Worm (Caenorhabditis elegans) whole organism, dauer: ENCODE data around the gene twk-2.

ENCODE experiments used
- unc-62 ChIP-seq: sonication (generic microtip); optimal IDR thresholded peaks from 2 replicates; lab custom pipeline; 2017; ENCODE audit warnings: missing biosample characterization, missing genetic modification reagents, missing genetic modification characterization

twk-2 gene

DNA sequence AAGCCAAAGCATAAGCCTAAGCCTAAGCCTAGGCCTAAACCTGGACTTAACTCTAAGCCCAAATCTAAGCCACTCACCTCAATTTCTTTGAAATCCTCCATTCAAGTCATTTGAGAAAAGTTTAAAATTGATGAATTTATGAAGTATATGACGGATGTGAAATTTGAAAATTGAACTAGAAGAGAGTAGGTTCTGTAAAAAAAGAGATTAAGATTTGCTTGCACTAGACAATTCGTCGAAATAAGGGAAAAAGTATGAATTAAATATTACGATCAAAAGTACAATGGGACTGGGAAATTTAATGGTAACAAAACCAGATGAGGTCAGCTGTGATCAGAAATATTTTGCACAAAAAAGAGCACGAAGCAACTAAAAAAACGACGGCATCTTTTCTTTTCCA, at the start of gene twk-2:
Gene twk-2 (minus strand): TSS at position 101 of the 400 bp plus-strand sequence.
- TF ChIP-seq unc-62 (GFP tag; lab: Kevin White, UChicago), result no peak

DNA sequence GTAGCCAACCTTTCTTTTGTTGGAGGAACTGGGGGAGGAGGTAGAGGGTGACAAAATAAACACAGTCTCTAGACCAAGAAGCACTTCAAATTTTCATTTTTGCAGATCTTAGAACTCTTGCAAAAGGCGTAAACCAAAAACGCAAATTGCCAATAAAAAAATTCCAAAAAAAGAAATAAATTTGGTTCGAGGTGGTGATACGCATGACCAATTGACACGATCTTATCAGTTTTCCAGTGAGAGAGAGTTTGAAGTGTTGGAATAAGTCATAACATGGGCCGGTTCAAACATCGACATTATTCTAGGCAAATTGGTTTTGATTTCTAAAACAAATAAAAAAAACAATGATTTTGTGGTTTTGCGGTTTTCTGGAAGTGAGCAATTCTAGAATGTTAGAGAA, 42.9 kb upstream of the twk-2 start:
- TF ChIP-seq unc-62 (GFP tag; lab: Kevin White, UChicago), result no peak

- TF ChIP-seq unc-62 (GFP tag; lab: Kevin White, UChicago), result no peak
These were observed 41.6 kb upstream of the twk-2 start for ce11 chrII:4494532-4494931.

- no peak for TF ChIP-seq unc-62 (GFP tag; lab: Kevin White, UChicago)
These were observed 37.8 kb upstream of the twk-2 start, which contains the start of gene T05C1.5 for ce11 chrII:4490729-4491128. Gene T05C1.5 (minus strand): TSS chrII:4490829.

- TF ChIP-seq unc-62 (GFP tag; lab: Kevin White, UChicago), result no peak
These were observed 36.3 kb upstream of the twk-2 start, which contains the start of gene T05C1.3 for ce11 chrII:4489288-4489687. Gene T05C1.3 (minus strand): TSS chrII:4489388.

- TF ChIP-seq unc-62 (GFP tag; lab: Kevin White, UChicago), result no peak
These were observed 29.1 kb upstream of the twk-2 start, which contains the start of gene T05C1.2 for ce11 chrII:4482021-4482420. Gene T05C1.2 (minus strand): TSS chrII:4482121.

DNA sequence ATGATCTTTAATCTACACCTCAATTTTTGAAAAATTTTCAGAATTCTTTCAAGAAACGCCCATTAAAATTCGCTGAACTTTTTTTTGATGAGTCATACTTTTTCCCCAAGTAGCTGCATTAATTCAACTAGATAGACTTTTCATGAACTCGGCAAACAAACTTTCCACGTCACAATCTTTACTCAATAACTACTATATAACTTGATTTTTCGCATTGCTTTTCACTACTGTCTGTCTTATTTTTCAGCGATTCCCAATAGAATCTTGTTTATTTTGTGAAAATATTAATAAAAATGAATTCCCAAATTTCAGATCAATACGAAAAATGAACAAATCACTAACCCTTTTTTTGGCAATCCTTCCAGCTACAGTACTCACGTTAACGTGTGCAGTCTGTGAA, 25.4 kb upstream of the twk-2 start, which contains the start of gene T05C1.1:
Gene T05C1.1 (plus strand): TSS at position 301 of the 400 bp plus-strand sequence.
- TF ChIP-seq unc-62 (GFP tag; lab: Kevin White, UChicago), result no peak

DNA sequence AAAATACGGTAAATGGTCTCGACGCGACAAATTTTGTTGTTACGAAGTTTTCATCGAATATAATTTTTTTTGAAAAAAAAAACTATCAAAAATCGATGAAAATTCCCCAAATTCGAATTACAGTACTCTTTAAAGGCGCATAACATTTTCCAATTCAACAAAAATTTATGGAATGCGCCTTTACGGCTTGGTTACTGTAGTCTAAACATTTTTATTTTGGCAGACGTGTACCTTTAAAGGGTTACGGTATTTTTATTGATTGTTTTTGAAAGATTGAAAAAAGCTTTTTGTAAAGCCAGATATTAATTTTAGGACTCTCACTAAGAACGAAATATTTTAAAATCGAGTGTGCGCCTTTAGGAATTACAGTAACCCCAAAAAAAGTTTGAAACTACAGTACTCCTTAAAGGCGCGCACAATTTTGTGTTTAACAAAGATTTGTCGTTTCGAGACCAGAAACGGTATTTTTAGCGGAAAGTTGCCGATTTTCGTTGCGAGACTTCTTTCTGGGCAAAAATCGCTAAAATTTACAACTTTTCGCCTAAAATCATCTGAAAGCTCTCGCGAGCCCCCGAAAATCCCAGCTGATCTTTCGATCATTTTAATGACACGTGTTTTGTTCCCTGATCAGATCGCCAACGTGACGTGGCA, 21.2 kb upstream of the twk-2 start:
- no peak for TF ChIP-seq unc-62 (GFP tag; lab: Kevin White, UChicago)

- TF ChIP-seq unc-62 (GFP tag; lab: Kevin White, UChicago), result no peak
These were observed 18.2 kb upstream of the twk-2 start, which contains the start of gene W06B4.1 for ce11 chrII:4470972-4471645. Gene W06B4.1 (plus strand): TSS chrII:4471595.

DNA sequence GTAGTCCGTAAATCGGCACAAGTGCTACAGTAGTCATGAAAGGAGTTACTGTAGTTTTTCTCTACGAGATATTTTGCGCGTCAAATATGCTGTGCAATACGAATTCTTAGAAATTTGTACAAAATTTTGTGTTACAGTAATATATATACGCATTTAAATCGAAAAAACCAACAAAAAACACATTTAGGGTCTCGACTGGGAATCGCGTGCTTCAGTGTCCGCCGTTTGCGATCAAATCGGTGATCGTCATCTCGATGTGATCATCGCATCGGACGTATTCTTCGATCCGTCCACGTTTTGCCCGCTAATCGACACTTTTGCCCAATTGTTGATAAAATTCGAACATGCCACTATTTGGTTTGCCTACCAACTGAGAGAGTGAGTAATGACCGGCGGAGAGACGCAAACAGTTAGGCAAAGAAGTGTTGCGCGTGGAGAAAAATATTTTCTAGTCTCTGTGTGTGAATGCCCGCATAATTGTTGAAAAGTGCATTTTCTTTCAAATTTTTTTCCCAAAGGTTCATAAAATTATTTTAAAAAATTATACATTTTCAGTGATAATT, 16.0 kb upstream of the twk-2 start:
- no peak for TF ChIP-seq unc-62 (GFP tag; lab: Kevin White, UChicago)

DNA sequence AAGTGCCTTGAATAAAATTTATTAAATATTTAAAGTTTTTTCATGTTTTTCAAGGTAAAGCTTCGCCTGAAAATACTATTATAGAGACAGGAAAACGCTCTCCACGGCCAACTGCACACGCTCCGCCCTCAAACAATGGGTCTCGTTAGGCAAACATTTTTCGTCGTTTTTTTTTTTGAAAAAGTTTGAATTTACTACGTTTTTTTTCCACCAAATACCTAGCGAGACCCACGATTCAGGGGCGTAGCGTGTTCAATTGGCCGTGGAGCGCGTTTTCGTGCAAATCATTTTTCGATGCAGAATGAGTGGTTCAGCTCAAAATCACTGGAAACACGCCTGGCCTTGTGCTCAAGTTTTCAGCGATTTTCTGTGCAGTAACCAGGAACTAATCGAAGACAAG, 14.9 kb upstream of the twk-2 start, which contains the start of gene W06B4.2:
Gene W06B4.2 (plus strand): TSS at position 301 of the 400 bp plus-strand sequence.
- no peak for TF ChIP-seq unc-62 (GFP tag; lab: Kevin White, UChicago)

- no peak for TF ChIP-seq unc-62 (GFP tag; lab: Kevin White, UChicago)
These were observed 9.9 kb upstream of the twk-2 start for ce11 chrII:4462842-4463241.

DNA sequence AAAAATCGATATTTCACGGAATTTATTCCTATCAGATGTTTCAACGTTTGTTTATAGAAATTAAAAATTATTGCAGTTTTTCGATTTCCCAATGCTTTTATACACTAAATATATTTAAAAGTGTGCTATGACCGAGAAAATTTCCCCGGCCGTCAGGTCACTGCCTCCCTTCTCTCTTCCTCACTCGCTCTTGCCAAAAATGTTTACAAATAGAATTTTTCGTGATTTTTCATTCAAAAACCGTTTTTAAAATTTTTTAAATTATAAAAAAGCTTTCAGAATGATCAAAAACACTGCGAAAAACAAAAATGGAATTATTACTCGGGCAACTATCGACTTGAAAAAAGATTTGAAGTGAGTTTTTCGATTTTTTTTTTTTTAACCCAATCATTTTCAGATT, 7.9 kb upstream of the twk-2 start, which contains the start of the genes T12C9.7 and vps-18:
Gene T12C9.7 (minus strand): TSS at position 101 of the 400 bp plus-strand sequence.
Gene vps-18 (plus strand): TSS at position 280 of the 400 bp plus-strand sequence.
- no peak for TF ChIP-seq unc-62 (GFP tag; lab: Kevin White, UChicago)

DNA sequence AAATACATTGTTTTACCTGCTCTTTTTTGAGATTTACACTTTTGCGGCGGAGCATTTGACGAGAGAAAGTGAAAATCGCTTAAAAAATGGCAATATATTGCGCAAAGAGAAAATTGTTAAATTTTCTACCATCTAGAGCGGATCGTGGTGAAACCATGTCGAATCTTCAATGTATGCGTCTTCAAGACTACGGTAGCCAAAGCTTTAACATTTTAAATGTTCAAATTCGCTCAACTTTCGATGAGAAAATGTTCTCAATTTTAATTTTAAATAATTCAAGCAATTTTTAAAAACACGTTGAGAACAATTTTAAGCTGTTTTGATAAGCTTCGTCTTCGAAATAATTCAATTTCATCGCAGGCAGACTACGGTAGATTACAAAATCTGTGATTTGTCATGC, 7.3 kb upstream of the twk-2 start:
- TF ChIP-seq unc-62 (GFP tag; lab: Kevin White, UChicago), result no peak

- TF ChIP-seq unc-62 (GFP tag; lab: Kevin White, UChicago), result no peak
These were observed 3.1 kb upstream of the twk-2 start for ce11 chrII:4456024-4456423.

DNA sequence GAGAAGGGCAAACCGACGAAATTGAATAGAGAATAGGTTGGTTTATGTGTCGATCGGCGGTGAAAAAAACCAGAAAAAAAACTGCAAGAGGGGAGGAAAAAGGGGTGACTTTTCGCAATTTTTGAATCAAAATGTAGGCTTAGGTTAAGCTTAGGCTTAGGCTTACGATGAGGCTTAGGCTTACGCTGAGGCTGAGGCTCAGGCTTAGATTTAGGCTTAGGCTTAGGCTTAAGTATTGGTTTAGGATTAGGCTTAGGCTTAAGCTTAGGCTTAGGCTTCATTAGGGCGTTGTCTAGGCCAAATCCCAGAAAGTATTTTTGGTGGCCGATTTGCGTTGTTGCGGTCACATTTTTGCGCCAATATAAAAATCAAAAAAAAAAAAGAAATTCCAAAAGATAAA, 1.9 kb upstream of the twk-2 start:
- TF ChIP-seq unc-62 (GFP tag; lab: Kevin White, UChicago), result no peak
